Fruit fly (Drosophila melanogaster) whole organism: ENCODE data around the gene CG46399.

Experiments used
- CG8478 ChIP-seq: fragments of >200 bp; optimal IDR thresholded peaks from 2 replicates; lab custom pipeline; 2018; ENCODE audit warnings: inconsistent platforms
- Dll ChIP-seq: fragments of >200 bp; optimal IDR thresholded peaks from 2 replicates; lab custom pipeline; 2017
- EcR ChIP-seq, 2 experiments: fragments of >200 bp; optimal IDR thresholded peaks; 2 replicates each; lab custom pipeline; 2017; ENCODE audit warnings: missing biosample characterization in 2 of 2, missing genetic modification characterization in 2 of 2, missing genetic modification reagents in 2 of 2
- pan ChIP-seq: fragments of >200 bp; optimal IDR thresholded peaks from 2 replicates; lab custom pipeline; 2017
- psq ChIP-seq: fragments of >200 bp; optimal IDR thresholded peaks from 2 replicates; lab custom pipeline; 2017
- usp ChIP-seq: fragments of >200 bp; optimal IDR thresholded peaks from 2 replicates; lab custom pipeline; 2017; ENCODE audit warnings: missing biosample characterization, missing genetic modification characterization, mixed read lengths

DNA sequence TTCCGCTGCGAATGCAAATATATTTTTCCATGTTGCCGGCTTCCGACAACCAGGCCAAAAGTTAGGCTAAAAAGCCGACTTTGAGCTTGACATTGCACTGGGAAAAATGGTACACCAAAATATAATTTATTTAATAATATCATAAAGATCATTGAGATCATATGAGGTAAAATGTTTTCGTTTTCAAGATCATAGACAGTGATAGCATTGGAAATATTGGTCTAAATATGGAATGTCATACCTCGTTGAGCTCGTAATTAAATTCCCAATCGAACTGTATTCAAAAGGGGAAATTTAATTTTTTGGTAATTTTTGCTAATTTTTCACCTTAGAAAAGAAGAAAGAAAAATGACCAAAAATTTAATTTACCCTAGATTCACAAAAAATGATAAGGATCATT is 24.9 kb downstream of the CG46399 start:
- TF ChIP-seq Dll (lab: Kevin White, UChicago) (no peak), psq (lab: Kevin White, UChicago) (no peak), CG8478 (lab: Kevin White, UChicago) (no peak), pan (no peak), usp (GFP tag; lab: Kevin White, UChicago) (no peak), EcR (GFP tag; optimal IDR thresholded peaks at IDR 0.05; lab: Kevin White, UChicago) (no peak)
